Worm (Caenorhabditis elegans) whole organism, young adult: ENCODE measurements around the gene Y57G11A.4.
A peak's percentile ranks its signal among the peaks of the same experiment; 100 is the strongest.

Experiments
- B0019.2 ChIP-seq: fragments of 200-800 bp; sonication (Bioruptor generic); conservative IDR thresholded peaks from 2 replicates; pipeline ENCODE4 v1.3.6; 2022; ENCODE audit warnings: missing genetic modification reagents, missing genetic modification characterization, missing compliant biosample characterization
- B0035.1 ChIP-seq: sonication (generic microtip); optimal IDR thresholded peaks from 2 replicates; lab custom pipeline; 2016; ENCODE audit warnings: missing genetic modification characterization, mild to moderate bottlenecking, missing compliant biosample characterization, missing genotype, missing genetic modification reagents
- F33H1.4 ChIP-seq: fragments of 200-800 bp; sonication (Bioruptor generic); IDR thresholded peaks from 2 replicates; pipeline ENCODE4 v1.3.6; 2022; ENCODE audit warnings: missing genetic modification reagents, missing genetic modification characterization, missing compliant biosample characterization
- F57A8.1 ChIP-seq: fragments of 200-800 bp; sonication (Bioruptor generic); optimal IDR thresholded peaks from 2 replicates; lab custom pipeline; 2018; ENCODE audit warnings: mild to moderate bottlenecking, missing genetic modification characterization, moderate library complexity, missing compliant biosample characterization
- K11D2.4 ChIP-seq: fragments of 200-800 bp; sonication (Bioruptor generic); IDR thresholded peaks from 2 replicates; pipeline ENCODE4 v1.3.6; 2022; ENCODE audit warnings: missing genetic modification reagents, missing genetic modification characterization, missing compliant biosample characterization
- T07F8.4 ChIP-seq: sonication (generic microtip); optimal IDR thresholded peaks from 2 replicates; lab custom pipeline; 2016; ENCODE audit warnings: mild to moderate bottlenecking, missing genetic modification characterization, moderate library complexity, missing compliant biosample characterization
- Y53F4B.3 ChIP-seq: fragments of 200-800 bp; sonication (Bioruptor generic); IDR thresholded peaks from 2 replicates; pipeline ENCODE4 v1.3.6; 2022; ENCODE audit warnings: missing genetic modification reagents, missing genetic modification characterization, missing compliant biosample characterization
- Y79H2A.3 ChIP-seq: fragments of 200-800 bp; sonication (Bioruptor generic); conservative IDR thresholded peaks from 2 replicates; pipeline ENCODE4 v1.3.6; 2022; ENCODE audit warnings: missing genetic modification reagents, missing genetic modification characterization, missing compliant biosample characterization
- attf-6 ChIP-seq: fragments of 200-800 bp; sonication (Bioruptor generic); IDR thresholded peaks from 2 replicates; pipeline ENCODE4 v1.3.6; 2022; ENCODE audit warnings: missing genetic modification reagents, missing genetic modification characterization, missing compliant biosample characterization
- bed-1 ChIP-seq: fragments of 200-800 bp; sonication (Bioruptor generic); IDR thresholded peaks from 2 replicates; pipeline ENCODE4 v1.3.6; 2022; ENCODE audit warnings: missing genetic modification reagents, missing genetic modification characterization, missing compliant biosample characterization
- cebp-2 ChIP-seq: fragments of 200-800 bp; sonication (Bioruptor generic); IDR thresholded peaks from 2 replicates; pipeline ENCODE4 v1.3.6; 2022; ENCODE audit warnings: missing genetic modification characterization, missing compliant biosample characterization
- ceh-91 ChIP-seq: fragments of 200-800 bp; sonication (Bioruptor generic); IDR thresholded peaks from 2 replicates; pipeline ENCODE4 v1.3.6; 2022; ENCODE audit warnings: missing genetic modification reagents, missing genetic modification characterization, missing compliant biosample characterization
- dox-1 ChIP-seq: fragments of 200-800 bp; sonication (Bioruptor generic); IDR thresholded peaks from 2 replicates; pipeline ENCODE4 v1.3.6; 2022; ENCODE audit warnings: missing genetic modification reagents, missing genetic modification characterization, missing compliant biosample characterization
- dpff-1 ChIP-seq: sonication (generic microtip); optimal IDR thresholded peaks from 2 replicates; lab custom pipeline; 2017; ENCODE audit warnings: mild to moderate bottlenecking, missing genetic modification characterization, missing compliant biosample characterization
- dpl-1 ChIP-seq: fragments of 150-350 bp; optimal IDR thresholded peaks from 2 replicates; lab custom pipeline; 2014; ENCODE audit warnings: missing biosample characterization, missing genetic modification reagents, missing genetic modification characterization
- egl-18 ChIP-seq: fragments of 200-800 bp; sonication (Bioruptor generic); IDR thresholded peaks from 2 replicates; pipeline ENCODE4 v1.3.6; 2022; ENCODE audit warnings: missing genetic modification reagents, missing genetic modification characterization, missing compliant biosample characterization
- egrh-3 ChIP-seq: fragments of 200-800 bp; sonication (Bioruptor generic); IDR thresholded peaks from 2 replicates; pipeline ENCODE4 v1.3.6; 2022; ENCODE audit warnings: missing genetic modification reagents, missing genetic modification characterization, missing compliant biosample characterization
- ekl-4 ChIP-seq: fragments of 200-800 bp; sonication (Bioruptor generic); IDR thresholded peaks from 2 replicates; pipeline ENCODE4 v1.3.6; 2022; ENCODE audit warnings: missing genetic modification reagents, missing genetic modification characterization, missing compliant biosample characterization
- ets-4 ChIP-seq: fragments of 200-800 bp; sonication (Bioruptor generic); optimal IDR thresholded peaks from 2 replicates; lab custom pipeline; 2018; ENCODE audit warnings: mild to moderate bottlenecking, missing genetic modification characterization, missing compliant biosample characterization
- hsf-1 ChIP-seq: fragments of 200-800 bp; sonication (Bioruptor generic); IDR thresholded peaks from 2 replicates; pipeline ENCODE4 v1.3.6; 2022; ENCODE audit warnings: missing genetic modification reagents, missing genetic modification characterization, missing compliant biosample characterization
- lin-35 ChIP-seq, 3 experiments: fragments of 150-350 bp in 2 of 3; sonication (generic microtip) in 1 of 3; optimal IDR thresholded peaks; 2 replicates each; lab custom pipeline; 2014 to 2018; ENCODE audit warnings: missing biosample characterization in 3 of 3, missing genetic modification characterization in 3 of 3, missing genetic modification reagents in 3 of 3
- madf-10 ChIP-seq: sonication (generic microtip); optimal IDR thresholded peaks from 2 replicates; lab custom pipeline; 2016; ENCODE audit warnings: mild to moderate bottlenecking, missing genetic modification characterization, missing compliant biosample characterization
- madf-3 ChIP-seq: fragments of 200-800 bp; sonication (Bioruptor generic); IDR thresholded peaks from 2 replicates; pipeline ENCODE4 v1.3.6; 2022; ENCODE audit warnings: missing genetic modification reagents, missing genetic modification characterization, missing compliant biosample characterization
- madf-8 ChIP-seq: fragments of 200-800 bp; sonication (Bioruptor generic); conservative IDR thresholded peaks from 2 replicates; pipeline ENCODE4 v1.3.6; 2022; ENCODE audit warnings: missing genetic modification reagents, missing genetic modification characterization, missing compliant biosample characterization
- mcd-1 ChIP-seq: fragments of 200-800 bp; sonication (Bioruptor generic); IDR thresholded peaks from 2 replicates; pipeline ENCODE4 v1.3.6; 2022; ENCODE audit warnings: missing genetic modification reagents, missing genetic modification characterization, missing compliant biosample characterization
- mxl-1 ChIP-seq: sonication (generic microtip); optimal IDR thresholded peaks from 2 replicates; lab custom pipeline; 2016; ENCODE audit warnings: missing genetic modification characterization, missing compliant biosample characterization
- nhr-80 ChIP-seq: sonication (generic microtip); optimal IDR thresholded peaks from 2 replicates; lab custom pipeline; 2016; ENCODE audit warnings: missing genetic modification characterization, missing compliant biosample characterization
- pbrm-1 ChIP-seq: fragments of 200-800 bp; sonication (Bioruptor generic); IDR thresholded peaks from 2 replicates; pipeline ENCODE4 v1.3.6; 2022; ENCODE audit warnings: missing genetic modification reagents, missing genetic modification characterization, missing compliant biosample characterization
- pha-4 ChIP-seq: fragments of 150-350 bp; sonication (generic microtip); optimal IDR thresholded peaks from 2 replicates; lab custom pipeline; 2014; ENCODE audit warnings: missing biosample characterization, missing genetic modification reagents, missing genetic modification characterization
- sea-2 ChIP-seq: fragments of 200-800 bp; sonication (Bioruptor generic); IDR thresholded peaks from 2 replicates; pipeline ENCODE4 v1.3.6; 2022; ENCODE audit warnings: missing genetic modification characterization, missing compliant biosample characterization
- snpc-4 ChIP-seq, 5 experiments: fragments of 150-350 bp in 1 of 5; sonication (generic microtip) in 4 of 5; optimal IDR thresholded peaks; 2 replicates each; lab custom pipeline; 2014 to 2018; ENCODE audit warnings: missing genetic modification characterization in 5 of 5, missing biosample characterization in 3 of 5, antibody characterized with exemption in 2 of 5, mild to moderate bottlenecking in 2 of 5, missing compliant biosample characterization in 2 of 5, missing genotype in 2 of 5, moderate library complexity in 2 of 5, missing genetic modification reagents in 1 of 5
- unc-62 ChIP-seq: fragments of 150-350 bp; optimal IDR thresholded peaks from 2 replicates; lab custom pipeline; 2014; ENCODE audit warnings: missing biosample characterization, missing genetic modification reagents, missing genetic modification characterization
- zfh-2 ChIP-seq: fragments of 200-800 bp; sonication (Bioruptor generic); conservative IDR thresholded peaks from 2 replicates; pipeline ENCODE4 v1.3.6; 2022; ENCODE audit warnings: missing genetic modification reagents, missing genetic modification characterization, missing compliant biosample characterization

The Y57G11A.4 gene

DNA sequence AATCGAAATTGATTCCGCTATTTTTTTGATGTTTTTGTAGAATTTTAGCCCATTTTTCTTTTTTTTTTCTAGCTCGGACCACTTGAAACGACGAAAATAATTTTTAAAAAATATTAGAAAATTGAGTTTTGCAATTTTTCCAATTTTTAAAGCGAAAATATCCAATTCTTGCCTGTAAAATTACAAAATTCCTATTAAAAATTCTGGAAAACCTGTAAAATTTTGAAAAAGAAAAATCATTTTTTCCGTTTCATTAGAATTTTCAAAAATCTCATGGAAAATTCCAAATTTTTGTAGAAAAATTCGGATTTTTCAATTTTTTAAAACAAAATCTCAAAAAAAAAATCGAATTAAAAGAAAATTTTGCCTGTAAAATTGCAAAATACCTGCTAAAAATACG is 13.1 kb upstream of the Y57G11A.4 start:
- TF ChIP-seq snpc-4 (GFP tag; optimal IDR thresholded peaks at IDR 0.05; lab: Kevin White, UChicago) (no peak), snpc-4 (tag; optimal IDR thresholded peaks at IDR 0.05; lab: Kevin White, UChicago) (peak in 1 of 4 experiments; percentile 76), cebp-2 (GFP tag; lab: Robert Waterston, UW) (0 out of 2 replicates have a peak, but pooled peaks have one; percentile 65), B0019.2 (no peak), attf-6 (GFP tag; lab: Robert Waterston, UW) (peak; percentile 82), mxl-1 (tag; lab: Kevin White, UChicago) (no peak), T07F8.4 (tag; lab: Kevin White, UChicago) (no peak)

DNA sequence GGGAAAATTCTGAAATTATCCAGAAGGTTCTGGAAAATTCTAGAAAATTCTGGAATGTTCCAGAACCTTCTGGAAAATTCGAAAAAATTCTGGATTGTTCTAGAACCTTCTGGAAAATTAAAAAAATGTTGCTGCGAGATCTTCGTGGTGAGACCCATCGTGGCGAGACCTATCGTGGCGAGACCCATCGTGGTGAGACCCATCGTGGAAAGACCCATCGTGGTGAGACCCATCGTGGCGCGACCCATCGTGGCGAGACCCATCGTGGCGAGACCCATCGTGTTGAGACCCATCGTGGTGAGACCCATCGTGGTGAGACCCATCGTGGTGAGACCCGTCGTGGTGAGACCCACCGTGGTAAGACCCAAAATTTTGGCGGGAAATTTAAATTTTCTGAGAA is 5.4 kb upstream of the Y57G11A.4 start:
- TF ChIP-seq cebp-2 (GFP tag; lab: Robert Waterston, UW) (peak; percentile 58; the same call in 1 of the 2 replicates), mcd-1 (GFP tag; lab: Robert Waterston, UW) (peak; percentile 37; the same call in 1 of the 2 replicates), ceh-91 (peak; percentile 32; the same call in 1 of the 2 replicates), hsf-1 (GFP tag; lab: Robert Waterston, UW) (peak; percentile 77), F33H1.4 (peak; percentile 61)

DNA sequence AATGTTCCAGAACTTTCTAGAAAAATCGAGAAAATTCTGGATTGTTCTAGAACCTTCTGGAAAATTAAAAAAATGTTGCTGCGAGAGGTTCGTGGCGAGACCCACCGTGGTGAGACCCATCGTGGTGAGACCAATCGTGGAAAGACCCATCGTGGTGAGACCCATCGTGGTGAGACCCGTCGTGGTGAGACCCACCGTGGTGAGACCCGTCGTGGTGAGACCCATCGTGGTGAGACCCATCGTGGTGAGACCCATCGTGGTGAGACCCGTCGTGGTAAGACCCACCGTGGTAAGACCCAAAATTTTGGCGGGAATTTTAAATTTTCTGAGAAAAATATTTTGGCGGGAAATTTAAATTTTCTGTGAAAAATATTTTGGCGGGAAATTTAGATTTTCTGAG is 3.5 kb upstream of the Y57G11A.4 start:
- TF ChIP-seq F33H1.4, result peak; percentile 64
- TF ChIP-seq egrh-3 (GFP tag; lab: Robert Waterston, UW), result peak; percentile 41; the same call in 1 of the 2 replicates
- 0 out of 2 replicates have a peak, but pooled peaks have one; percentile 56 for TF ChIP-seq attf-6 (GFP tag; lab: Robert Waterston, UW)
- TF ChIP-seq bed-1 (GFP tag; lab: Robert Waterston, UW), result 0 out of 2 replicates have a peak, but pooled peaks have one; percentile 48
- TF ChIP-seq cebp-2 (GFP tag; lab: Robert Waterston, UW), result 0 out of 2 replicates have a peak, but pooled peaks have one; percentile 48
- TF ChIP-seq hsf-1 (GFP tag; lab: Robert Waterston, UW), result 0 out of 2 replicates have a peak, but pooled peaks have one; percentile 49

DNA sequence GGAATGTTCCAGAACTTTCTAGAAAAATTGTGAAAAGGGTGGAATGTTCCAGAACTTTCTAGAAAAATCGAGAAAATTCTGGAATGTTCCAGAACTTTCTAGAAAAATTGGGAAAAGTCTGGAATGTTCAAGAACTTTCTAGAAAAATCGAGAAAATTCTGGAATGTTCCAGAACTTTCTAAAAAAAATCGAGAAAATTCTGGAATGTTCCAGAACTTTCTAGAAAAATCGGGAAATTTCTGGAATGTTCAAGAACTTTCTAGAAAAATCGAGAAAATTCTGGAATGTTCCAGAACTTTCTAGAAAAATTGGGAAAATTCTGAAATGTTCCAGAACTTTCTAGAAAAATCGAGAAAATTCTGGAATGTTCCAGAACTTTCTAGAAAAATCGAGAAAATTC is 1.5 kb upstream of the Y57G11A.4 start:
- TF ChIP-seq pbrm-1 (GFP tag; lab: Robert Waterston, UW) (0 out of 2 replicates have a peak, but pooled peaks have one; percentile 25), hsf-1 (GFP tag; lab: Robert Waterston, UW) (peak; percentile 95), cebp-2 (GFP tag; lab: Robert Waterston, UW) (0 out of 2 replicates have a peak, but pooled peaks have one; percentile 43), dox-1 (GFP tag; lab: Robert Waterston, UW) (peak; percentile 61)

DNA sequence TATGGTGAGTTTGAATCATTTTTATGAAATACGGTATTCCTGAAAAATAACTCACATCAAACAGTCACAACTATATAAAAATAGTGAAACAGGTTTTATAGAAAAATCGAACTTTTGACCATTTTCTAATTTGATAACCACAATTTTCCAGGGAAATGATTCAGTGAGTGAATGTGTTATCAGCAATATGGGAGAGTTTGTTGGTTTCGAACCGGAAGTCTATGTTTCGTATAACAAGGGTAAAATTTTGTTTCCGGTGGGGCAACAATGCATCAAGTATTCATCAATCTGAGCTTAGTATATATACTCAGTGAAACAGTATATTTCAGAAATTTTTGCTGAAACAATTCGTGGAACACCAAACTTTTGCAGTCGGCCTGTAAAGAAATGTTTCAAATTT is 1.3 kb downstream of the Y57G11A.4 start:
- TF ChIP-seq unc-62 (GFP tag; lab: Kevin White, UChicago) (no peak), Y79H2A.3 (GFP tag; lab: Robert Waterston, UW) (no peak), lin-35 (GFP tag; optimal IDR thresholded peaks at IDR 0.05; lab: Kevin White, UChicago) (no peak), madf-10 (tag; lab: Kevin White, UChicago) (no peak), madf-8 (GFP tag; lab: Robert Waterston, UW) (no peak), dpff-1 (tag; lab: Kevin White, UChicago) (no peak), nhr-80 (tag; lab: Kevin White, UChicago) (peak; percentile 49), pbrm-1 (GFP tag; lab: Robert Waterston, UW) (no peak)

- no peak for TF ChIP-seq pha-4 (tag; lab: Kevin White, UChicago)
- TF ChIP-seq snpc-4 (GFP tag; optimal IDR thresholded peaks at IDR 0.05; lab: Kevin White, UChicago), result no peak
- peak in 1 of 4 experiments; percentile 10 for TF ChIP-seq snpc-4 (tag; optimal IDR thresholded peaks at IDR 0.05; lab: Kevin White, UChicago)
These were observed 9.1 kb downstream of the Y57G11A.4 start for ce11 chrIV:14491135-14491534.

DNA sequence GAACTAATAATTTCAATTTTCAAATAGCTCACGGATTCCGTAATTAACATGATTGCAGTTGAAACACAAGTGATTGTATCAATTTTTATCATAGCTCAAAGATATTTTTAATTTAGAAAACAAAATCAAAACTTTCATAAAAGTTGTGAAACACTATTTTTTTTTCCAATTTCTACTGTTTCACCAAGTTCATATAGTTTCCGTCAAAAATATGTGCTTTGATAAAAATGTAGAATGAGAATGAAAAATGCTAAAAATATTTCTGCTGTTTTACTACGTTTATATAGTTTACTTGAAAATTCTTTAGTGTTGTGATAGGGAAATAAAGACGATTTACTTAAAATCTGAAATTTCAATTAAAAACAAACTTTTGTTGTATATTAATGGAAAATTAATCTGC is 13.4 kb downstream of the Y57G11A.4 start:
- TF ChIP-seq F57A8.1 (GFP tag; lab: Kevin White, UChicago) (no peak), K11D2.4 (no peak), zfh-2 (no peak), nhr-80 (tag; lab: Kevin White, UChicago) (no peak), B0035.1 (tag; lab: Kevin White, UChicago) (no peak), snpc-4 (GFP tag; optimal IDR thresholded peaks at IDR 0.05; lab: Kevin White, UChicago) (no peak), snpc-4 (tag; optimal IDR thresholded peaks at IDR 0.05; lab: Kevin White, UChicago) (peak in 2 of 4 experiments; percentile 40 to 61), T07F8.4 (tag; lab: Kevin White, UChicago) (no peak), ekl-4 (no peak), sea-2 (GFP tag; lab: Robert Waterston, UW) (no peak), egl-18 (GFP tag; lab: Robert Waterston, UW) (no peak), madf-3 (GFP tag; lab: Robert Waterston, UW) (no peak), attf-6 (GFP tag; lab: Robert Waterston, UW) (peak; percentile 63; the same call in 1 of the 2 replicates), Y53F4B.3 (GFP tag; lab: Robert Waterston, UW) (no peak), ets-4 (GFP tag; lab: Kevin White, UChicago) (no peak), dpl-1 (GFP tag; lab: Kevin White, UChicago) (no peak)
